Worm (Caenorhabditis elegans) whole organism, L4 larva: ENCODE measurements around the gene K08B5.1.
A peak's percentile ranks its signal among the peaks of the same experiment; 100 is the strongest.

ENCODE experiments used
- F10B5.3 ChIP-seq: sonication (generic microtip); optimal IDR thresholded peaks from 2 replicates; lab custom pipeline; 2016; ENCODE audit warnings: mild to moderate bottlenecking, missing genetic modification characterization, missing compliant biosample characterization
- F26F4.8 ChIP-seq: fragments of 200-800 bp; sonication (Bioruptor generic); conservative IDR thresholded peaks from 2 replicates; pipeline ENCODE4 v1.3.6; 2022; ENCODE audit warnings: missing genetic modification characterization, missing compliant biosample characterization
- T20F7.1 ChIP-seq: fragments of 200-800 bp; sonication (Bioruptor generic); optimal IDR thresholded peaks from 2 replicates; lab custom pipeline; 2018; ENCODE audit warnings: mild to moderate bottlenecking, missing genetic modification characterization, missing compliant biosample characterization
- T26A8.4 ChIP-seq: fragments of 200-800 bp; sonication (Bioruptor generic); IDR thresholded peaks from 2 replicates; pipeline ENCODE4 v1.3.6; 2022; ENCODE audit warnings: missing genetic modification characterization, missing compliant biosample characterization
- Y105C5A.15 ChIP-seq: fragments of 200-800 bp; sonication (Bioruptor generic); IDR thresholded peaks from 2 replicates; pipeline ENCODE4 v1.3.6; 2022; ENCODE audit warnings: missing genetic modification characterization, missing compliant biosample characterization
- Y5F2A.4 ChIP-seq: fragments of 200-800 bp; sonication (Bioruptor generic); optimal IDR thresholded peaks from 2 replicates; lab custom pipeline; 2018; ENCODE audit warnings: mild to moderate bottlenecking, missing genetic modification characterization, missing compliant biosample characterization
- Y75B8A.6 ChIP-seq: fragments of 200-800 bp; sonication (Bioruptor generic); IDR thresholded peaks from 2 replicates; pipeline ENCODE4 v1.3.6; 2022; ENCODE audit warnings: missing genetic modification reagents, missing genetic modification characterization, missing compliant biosample characterization
- ZK337.2 ChIP-seq: fragments of 200-800 bp; sonication (Bioruptor generic); IDR thresholded peaks from 2 replicates; pipeline ENCODE4 v1.3.6; 2022; ENCODE audit warnings: missing genetic modification reagents, missing genetic modification characterization, missing compliant biosample characterization
- aha-1 ChIP-seq: fragments of 150-350 bp; peaks from one replicate; lab custom pipeline; 2014; ENCODE audit warnings: missing biosample characterization, missing genetic modification characterization
- aly-2 ChIP-seq: sonication (generic microtip); optimal IDR thresholded peaks from 2 replicates; lab custom pipeline; 2018; ENCODE audit warnings: missing biosample characterization, missing genetic modification characterization
- ama-1 ChIP-seq: fragments of 150-350 bp; optimal IDR thresholded peaks from 2 replicates; lab custom pipeline; 2014; ENCODE audit warnings: inconsistent platforms, mixed read lengths
- attf-4 ChIP-seq: sonication (generic microtip); optimal IDR thresholded peaks from 3 replicates; lab custom pipeline; 2017; ENCODE audit warnings: missing biosample characterization, missing genetic modification characterization
- ceh-20 ChIP-seq: fragments of 200-800 bp; sonication (Bioruptor generic); IDR thresholded peaks from 2 replicates; pipeline ENCODE4 v1.3.6; 2022; ENCODE audit warnings: missing genetic modification reagents, missing genetic modification characterization, missing compliant biosample characterization
- ceh-28 ChIP-seq: fragments of 150-350 bp; optimal IDR thresholded peaks from 2 replicates; lab custom pipeline; 2014; ENCODE audit warnings: missing biosample characterization, missing genetic modification reagents, missing genetic modification characterization
- ceh-44 ChIP-seq: fragments of 200-800 bp; sonication (Bioruptor generic); IDR thresholded peaks from 2 replicates; pipeline ENCODE4 v1.3.6; 2022; ENCODE audit warnings: missing genetic modification reagents, missing genetic modification characterization, missing compliant biosample characterization
- cey-2 ChIP-seq: sonication (generic microtip); optimal IDR thresholded peaks from 3 replicates; lab custom pipeline; 2017; ENCODE audit warnings: missing genetic modification characterization, mild to moderate bottlenecking, missing compliant biosample characterization, antibody characterized with exemption, borderline replicate concordance; ENCODE audit not compliant: insufficient read depth
- daf-12 ChIP-seq: fragments of 150-350 bp; optimal IDR thresholded peaks from 2 replicates; lab custom pipeline; 2014; ENCODE audit warnings: missing biosample characterization, missing genetic modification reagents, missing genetic modification characterization
- daf-16 ChIP-seq, 3 experiments: sonication (generic microtip); optimal IDR thresholded peaks; 2 replicates each; lab custom pipeline; 2016 to 2017; ENCODE audit warnings: missing genetic modification characterization in 3 of 3, missing genetic modification reagents in 3 of 3, mild to moderate bottlenecking in 2 of 3, missing compliant biosample characterization in 2 of 3, missing biosample characterization in 1 of 3, moderate library complexity in 1 of 3
- dmd-8 ChIP-seq: fragments of 200-800 bp; sonication (Bioruptor generic); IDR thresholded peaks from 2 replicates; pipeline ENCODE4 v1.3.6; 2022; ENCODE audit warnings: missing genetic modification characterization, missing compliant biosample characterization
- dmd-9 ChIP-seq: fragments of 200-800 bp; sonication (Bioruptor generic); IDR thresholded peaks from 2 replicates; pipeline ENCODE4 v1.3.6; 2022; ENCODE audit warnings: missing genetic modification reagents, missing genetic modification characterization, missing compliant biosample characterization
- fkh-10 ChIP-seq: fragments of 150-350 bp; optimal IDR thresholded peaks from 2 replicates; lab custom pipeline; 2014; ENCODE audit warnings: missing biosample characterization, missing genetic modification reagents, missing genetic modification characterization
- fos-1 ChIP-seq: fragments of 150-350 bp; optimal IDR thresholded peaks from 2 replicates; lab custom pipeline; 2014; ENCODE audit warnings: missing biosample characterization, missing genetic modification characterization
- hlh-30 ChIP-seq: sonication (generic microtip); optimal IDR thresholded peaks from 2 replicates; lab custom pipeline; 2017; ENCODE audit warnings: antibody characterized with exemption, mild to moderate bottlenecking, missing genetic modification characterization, missing compliant biosample characterization; ENCODE audit not compliant: insufficient read depth
- lin-1 ChIP-seq: fragments of 200-800 bp; sonication (Bioruptor generic); IDR thresholded peaks from 2 replicates; pipeline ENCODE4 v1.3.6; 2022; ENCODE audit warnings: missing genetic modification reagents, missing genetic modification characterization, missing compliant biosample characterization
- lin-13 ChIP-seq: fragments of 150-350 bp; optimal IDR thresholded peaks from 2 replicates; lab custom pipeline; 2014; ENCODE audit warnings: missing biosample characterization, missing genetic modification reagents, missing genetic modification characterization
- lin-38 ChIP-seq: fragments of 200-800 bp; sonication (Bioruptor generic); IDR thresholded peaks from 2 replicates; pipeline ENCODE4 v1.3.6; 2022; ENCODE audit warnings: missing genetic modification reagents, missing genetic modification characterization, missing compliant biosample characterization
- mes-2 ChIP-seq: sonication (generic microtip); optimal IDR thresholded peaks from 2 replicates; lab custom pipeline; 2016; ENCODE audit warnings: missing genotype, mild to moderate bottlenecking, missing genetic modification characterization, missing compliant biosample characterization; ENCODE audit not compliant: poor library complexity, severe bottlenecking
- nhr-10 ChIP-seq: fragments of 150-350 bp; optimal IDR thresholded peaks from 2 replicates; lab custom pipeline; 2014; ENCODE audit warnings: missing biosample characterization, missing genetic modification characterization
- nhr-11 ChIP-seq: fragments of 150-350 bp; optimal IDR thresholded peaks from 2 replicates; lab custom pipeline; 2014; ENCODE audit warnings: missing biosample characterization, missing genetic modification characterization
- nhr-111 ChIP-seq: fragments of 200-800 bp; sonication (Bioruptor generic); optimal IDR thresholded peaks from 2 replicates; lab custom pipeline; 2018; ENCODE audit warnings: mild to moderate bottlenecking, missing genetic modification characterization, missing compliant biosample characterization
- nhr-237 ChIP-seq: sonication (generic microtip); optimal IDR thresholded peaks from 2 replicates; lab custom pipeline; 2017; ENCODE audit warnings: missing biosample characterization, missing genetic modification characterization
- nhr-41 ChIP-seq: fragments of 200-800 bp; sonication (Bioruptor generic); IDR thresholded peaks from 2 replicates; pipeline ENCODE4 v1.3.6; 2022; ENCODE audit warnings: missing genetic modification reagents, missing genetic modification characterization, missing compliant biosample characterization
- nhr-42 ChIP-seq: fragments of 200-800 bp; sonication (Bioruptor generic); IDR thresholded peaks from 2 replicates; pipeline ENCODE4 v1.3.6; 2022; ENCODE audit warnings: missing genetic modification characterization, missing compliant biosample characterization
- nhr-76 ChIP-seq: fragments of 150-350 bp; optimal IDR thresholded peaks from 2 replicates; lab custom pipeline; 2014; ENCODE audit warnings: missing biosample characterization, missing genetic modification characterization
- pha-4 ChIP-seq, 2 experiments: fragments of 150-350 bp in 1 of 2; fragments of 200-800 bp in 1 of 2; sonication (Bioruptor generic) in 1 of 2; IDR thresholded peaks in 1 of 2; optimal IDR thresholded peaks in 1 of 2; 2 replicates each; pipeline versions ENCODE4 v1.3.6 to Lab custom; 2014 to 2022; ENCODE audit warnings: missing genetic modification characterization in 2 of 2, missing genetic modification reagents in 2 of 2, missing biosample characterization in 1 of 2, missing compliant biosample characterization in 1 of 2
- rbr-2 ChIP-seq: sonication (generic microtip); optimal IDR thresholded peaks from 2 replicates; lab custom pipeline; 2016; ENCODE audit warnings: missing genotype, missing genetic modification characterization, missing compliant biosample characterization
- set-16 ChIP-seq: fragments of 200-800 bp; sonication (Bioruptor generic); IDR thresholded peaks from 2 replicates; pipeline ENCODE4 v1.3.6; 2022; ENCODE audit warnings: missing genetic modification reagents, missing genetic modification characterization, missing compliant biosample characterization
- tag-97 ChIP-seq: fragments of 200-800 bp; sonication (Bioruptor generic); IDR thresholded peaks from 2 replicates; pipeline ENCODE4 v1.3.6; 2022; ENCODE audit warnings: missing genetic modification characterization, missing compliant biosample characterization
- unc-62 ChIP-seq, 3 experiments: fragments of 150-350 bp in 1 of 3; sonication (generic microtip); optimal IDR thresholded peaks in 2 of 3; peaks in 1 of 3; 1 replicate in 1 of 3; 2 replicates in 2 of 3; lab custom pipeline; 2014 to 2017; ENCODE audit warnings: missing biosample characterization in 3 of 3, missing genetic modification characterization in 3 of 3, missing genetic modification reagents in 3 of 3, missing genotype in 1 of 3
- zag-1 ChIP-seq: fragments of 150-350 bp; optimal IDR thresholded peaks from 2 replicates; lab custom pipeline; 2014; ENCODE audit warnings: missing biosample characterization, missing genetic modification characterization
- zip-11 ChIP-seq: fragments of 200-800 bp; sonication (Bioruptor generic); IDR thresholded peaks from 2 replicates; pipeline ENCODE4 v1.3.6; 2022; ENCODE audit warnings: missing genetic modification characterization, missing compliant biosample characterization
- ztf-11 ChIP-seq: fragments of 150-350 bp; optimal IDR thresholded peaks from 2 replicates; lab custom pipeline; 2014; ENCODE audit warnings: missing biosample characterization, missing genetic modification characterization

The K08B5.1 gene

DNA sequence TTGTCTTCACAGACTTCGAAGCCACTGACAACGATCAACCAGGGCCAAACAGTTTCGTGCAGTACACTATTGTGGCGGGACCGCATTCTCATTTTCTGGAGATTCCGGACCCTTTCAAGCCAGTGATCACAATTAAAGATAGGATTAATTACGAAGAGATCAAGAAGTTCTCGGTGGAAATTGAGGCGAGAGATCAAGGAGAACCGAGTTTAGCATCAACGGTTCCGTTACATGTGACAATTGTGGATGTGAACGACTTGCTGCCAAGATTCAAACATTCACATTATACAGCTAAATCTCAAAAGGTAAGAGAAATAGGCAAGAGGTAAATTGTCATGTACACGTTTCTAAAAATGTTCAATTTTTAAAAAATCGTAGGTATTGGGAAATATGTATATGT is 39.6 kb downstream of the K08B5.1 start:
- no peak for TF ChIP-seq nhr-41
- peak in 1 of 2 experiments; percentile 93 for TF ChIP-seq unc-62 (GFP tag; optimal IDR thresholded peaks at IDR 0.05 in 1 of 2; lab: Kevin White, UChicago)
- no peak for TF ChIP-seq unc-62 (tag; optimal IDR thresholded peaks at IDR 0.05; lab: Kevin White, UChicago)
- no peak for TF ChIP-seq Y105C5A.15 (GFP tag; lab: Robert Waterston, UW)

DNA sequence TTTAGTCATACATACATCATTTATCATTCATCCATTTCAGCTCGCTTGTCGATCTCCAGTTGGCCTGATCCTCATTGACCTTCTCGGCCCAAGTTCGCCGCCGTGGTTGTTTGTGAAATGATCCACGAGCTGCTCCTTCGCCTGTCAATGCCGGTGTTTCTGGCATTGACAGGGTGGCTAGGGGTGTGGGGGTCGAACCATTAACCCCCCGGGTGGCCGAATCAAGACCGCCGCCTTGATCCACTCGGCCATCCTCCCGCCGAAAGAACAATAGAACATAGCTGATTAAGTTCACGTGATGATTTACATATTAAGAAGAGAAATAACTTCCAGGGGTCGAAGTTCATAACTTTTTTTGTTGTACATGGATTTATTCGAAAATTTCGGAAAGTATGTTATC is 44.2 kb downstream of the K08B5.1 start, which contains the start of gene F59C12.4:
TSS of gene F59C12.4 (minus strand) at position 166 of the 400 bp plus-strand sequence.
- TF ChIP-seq mes-2 (tag; lab: Kevin White, UChicago) (peak; percentile 3), aly-2 (tag; lab: Kevin White, UChicago) (no peak), ceh-44 (GFP tag; lab: Robert Waterston, UW) (peak; percentile 23; the same call in 1 of the 2 replicates), lin-1 (GFP tag; lab: Robert Waterston, UW) (no peak), set-16 (GFP tag; lab: Robert Waterston, UW) (peak; percentile 83)

DNA sequence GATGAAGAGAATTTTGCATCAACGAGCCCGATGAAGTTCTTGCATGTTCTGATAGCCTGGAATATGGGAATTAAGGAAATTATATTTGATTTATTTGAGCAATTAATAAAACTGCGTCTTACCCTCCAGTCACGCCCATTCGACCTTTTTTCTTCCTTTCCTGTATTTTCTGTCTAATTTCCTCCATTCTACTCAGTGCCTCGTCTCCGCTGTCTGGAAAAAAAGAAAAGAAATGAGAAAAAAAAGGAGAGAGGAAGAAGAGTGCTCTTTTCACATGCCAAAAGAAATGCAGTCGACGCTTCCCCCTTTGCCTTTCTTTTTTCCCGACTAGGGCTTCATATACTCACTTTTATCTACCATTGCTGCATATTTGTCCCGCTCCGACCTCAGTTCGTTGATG is 45.9 kb downstream of the K08B5.1 start:
- TF ChIP-seq lin-1 (GFP tag; lab: Robert Waterston, UW) (no peak), dmd-8 (GFP tag; lab: Robert Waterston, UW) (no peak), set-16 (GFP tag; lab: Robert Waterston, UW) (no peak), F26F4.8 (GFP tag; lab: Robert Waterston, UW) (no peak), aha-1 (tag; lab: Kevin White, UChicago) (peak; percentile 90), fos-1 (tag; lab: Kevin White, UChicago) (no peak), unc-62 (GFP tag; optimal IDR thresholded peaks at IDR 0.05 in 1 of 2; lab: Kevin White, UChicago) (peak in 1 of 2 experiments; percentile 77), unc-62 (tag; optimal IDR thresholded peaks at IDR 0.05; lab: Kevin White, UChicago) (no peak)

DNA sequence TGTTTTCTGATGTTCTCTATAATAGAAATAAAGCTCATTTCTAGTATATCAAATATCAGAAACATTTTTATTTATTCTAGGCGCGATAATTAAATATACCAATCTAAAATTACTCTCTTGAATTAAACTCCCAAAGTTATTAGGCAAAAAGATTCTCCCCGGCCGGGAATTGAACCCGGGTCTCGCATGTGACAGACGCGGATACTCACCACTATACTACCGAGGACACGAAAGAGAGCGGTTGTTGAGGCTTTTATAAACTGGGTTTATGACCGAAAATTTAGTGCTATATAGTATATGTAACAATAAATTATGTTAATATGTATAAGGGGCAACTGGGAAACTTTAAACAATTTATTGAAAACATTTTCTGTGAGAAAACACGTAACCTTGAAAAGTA is 46.3 kb downstream of the K08B5.1 start:
- TF ChIP-seq cey-2 (tag; lab: Kevin White, UChicago), result no peak
- peak; percentile 83 for TF ChIP-seq pha-4 (GFP tag; IDR thresholded peaks at IDR 0.05; lab: Robert Waterston, UW)
- no peak for TF ChIP-seq pha-4 (tag; optimal IDR thresholded peaks at IDR 0.05; lab: Kevin White, UChicago)
- TF ChIP-seq nhr-237, result no peak
- peak; percentile 65; the same call in 1 of the 2 replicates for TF ChIP-seq T26A8.4 (GFP tag; lab: Robert Waterston, UW)
- TF ChIP-seq fkh-10 (GFP tag; lab: Kevin White, UChicago), result no peak
- peak; percentile 75 for TF ChIP-seq dmd-8 (GFP tag; lab: Robert Waterston, UW)
- peak; percentile 49; the same call in 1 of the 2 replicates for TF ChIP-seq dmd-9 (GFP tag; lab: Robert Waterston, UW)
- peak; percentile 24 for TF ChIP-seq Y5F2A.4
- TF ChIP-seq F10B5.3 (tag; lab: Kevin White, UChicago), result no peak
- no peak for TF ChIP-seq attf-4 (tag; lab: Kevin White, UChicago)
- TF ChIP-seq T20F7.1, result peak; percentile 69
- 0 out of 2 replicates have a peak, but pooled peaks have one; percentile 3 for TF ChIP-seq ceh-44 (GFP tag; lab: Robert Waterston, UW)
- no peak for TF ChIP-seq Y75B8A.6 (GFP tag; lab: Robert Waterston, UW)
- 0 out of 2 replicates have a peak, but pooled peaks have one; percentile 48 for TF ChIP-seq ZK337.2 (GFP tag; lab: Robert Waterston, UW)
- no peak for TF ChIP-seq nhr-11 (tag; lab: Kevin White, UChicago)
- TF ChIP-seq zag-1, result no peak
- peak; percentile 12 for TF ChIP-seq lin-13 (GFP tag; lab: Kevin White, UChicago)
- TF ChIP-seq lin-38 (GFP tag; lab: Robert Waterston, UW), result no peak; the same call in 1 of the 2 replicates
- peak; percentile 56 for TF ChIP-seq rbr-2 (tag; lab: Kevin White, UChicago)
- TF ChIP-seq daf-16 (GFP tag; optimal IDR thresholded peaks at IDR 0.05; lab: Kevin White, UChicago), result peak; percentile 19 to 92
- peak; percentile 63 for TF ChIP-seq daf-16 (tag; optimal IDR thresholded peaks at IDR 0.05; lab: Kevin White, UChicago)
- TF ChIP-seq daf-12 (tag; lab: Kevin White, UChicago), result no peak
- TF ChIP-seq lin-1 (GFP tag; lab: Robert Waterston, UW), result peak; percentile 73
- peak; percentile 92 for TF ChIP-seq hlh-30 (tag; lab: Kevin White, UChicago)
- TF ChIP-seq zip-11, result 0 out of 2 replicates have a peak, but pooled peaks have one; percentile 69
- no peak for TF ChIP-seq tag-97
- no peak for TF ChIP-seq ama-1 (lab: Kevin White, UChicago)
- no peak for TF ChIP-seq nhr-10 (tag; lab: Kevin White, UChicago)
- peak; percentile 56; the same call in 1 of the 2 replicates for TF ChIP-seq nhr-42 (GFP tag; lab: Robert Waterston, UW)
- TF ChIP-seq F26F4.8 (GFP tag; lab: Robert Waterston, UW), result peak; percentile 65; the same call in 1 of the 2 replicates
- no peak for TF ChIP-seq ztf-11
- TF ChIP-seq aly-2 (tag; lab: Kevin White, UChicago), result no peak
- TF ChIP-seq ceh-20, result peak; percentile 77; the same call in 1 of the 2 replicates
- TF ChIP-seq ceh-28, result no peak
- TF ChIP-seq nhr-111 (GFP tag; lab: Kevin White, UChicago), result no peak
- TF ChIP-seq nhr-76 (tag; lab: Kevin White, UChicago), result no peak
